Worm (Caenorhabditis elegans): Measurements from ENCODE around the gene F29G6.1.

F29G6.1 gene

DNA sequence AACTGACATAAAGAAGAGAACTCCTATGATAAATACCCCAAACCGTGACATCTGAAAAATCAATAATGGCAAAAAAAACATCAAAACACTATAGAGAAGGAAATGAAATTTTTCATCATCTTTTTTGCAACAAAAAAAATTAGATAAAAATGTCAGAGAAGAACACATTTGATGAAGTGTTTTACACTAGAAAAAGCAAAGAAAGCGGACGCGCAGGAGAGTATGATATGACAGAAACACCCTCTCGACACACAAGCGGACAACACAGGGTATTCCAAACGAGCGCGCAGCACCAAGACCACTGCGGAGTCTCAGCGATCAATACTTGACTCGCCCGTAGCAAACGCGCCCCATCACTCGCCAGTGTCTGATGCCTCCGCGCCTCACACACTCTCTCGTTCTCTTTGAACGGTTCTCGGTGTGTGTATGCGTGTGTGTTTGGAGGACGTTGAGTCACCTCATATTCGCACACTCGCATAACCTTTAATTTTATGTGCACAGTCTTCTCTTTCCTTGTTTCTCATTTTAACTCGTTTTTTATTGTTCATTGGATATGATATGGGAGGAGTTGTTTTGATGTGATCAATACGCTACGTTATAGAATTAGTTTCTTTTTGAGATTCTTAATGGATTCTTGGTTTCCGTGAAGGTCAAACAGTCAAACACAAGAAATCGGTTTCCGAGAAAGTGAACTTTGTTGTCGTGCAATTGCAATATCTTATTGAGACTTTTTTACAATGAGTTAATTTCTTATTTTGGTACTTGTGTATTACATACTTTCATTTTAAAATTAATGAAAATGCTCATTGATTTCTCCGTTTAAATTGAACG, 44.6 kb downstream of the F29G6.1 start, which contains the start of gene selt-1.1:
selt-1.1 (minus strand) TSS at position 51 of the 831 bp plus-strand sequence.
- TF ChIP-seq ceh-16 (tag; optimal IDR thresholded peaks at IDR 0.05) (no peak), tbx-2 (tag; optimal IDR thresholded peaks at IDR 0.05) (no peak), ceh-28 (tag; optimal IDR thresholded peaks at IDR 0.05) (peak; percentile 69), ztf-4 (tag; optimal IDR thresholded peaks at IDR 0.05) (no peak), nhr-25 (tag; optimal IDR thresholded peaks at IDR 0.05) (peak; percentile 85), hmg-11 (tag; optimal IDR thresholded peaks at IDR 0.05) (peak; percentile 78), pha-4 (tag; optimal IDR thresholded peaks at IDR 0.05) (peak; percentile 75), jun-1 (tag; optimal IDR thresholded peaks at IDR 0.05) (peak; percentile 72), skn-1 (tag; optimal IDR thresholded peaks at IDR 0.05) (no peak), fos-1 (tag; optimal IDR thresholded peaks at IDR 0.05) (peak; percentile 61), ztf-11 (tag; optimal IDR thresholded peaks at IDR 0.05) (no peak), nhr-76 (tag; optimal IDR thresholded peaks at IDR 0.05) (no peak), fkh-10 (GFP tag; optimal IDR thresholded peaks at IDR 0.05) (no peak), elt-2 (tag; optimal IDR thresholded peaks at IDR 0.05) (peak; percentile 78), ZK546.5 (tag; optimal IDR thresholded peaks at IDR 0.05) (no peak), nfya-1 (tag; optimal IDR thresholded peaks at IDR 0.05; ENCODE audit: insufficient read depth) (peak; percentile 66), elt-1 (tag; optimal IDR thresholded peaks at IDR 0.05) (no peak), ceh-9 (tag; optimal IDR thresholded peaks at IDR 0.05) (no peak), snpc-4 (tag; optimal IDR thresholded peaks at IDR 0.05) (no peak), aly-2 (tag; optimal IDR thresholded peaks at IDR 0.05) (no peak), nhr-12 (tag; optimal IDR thresholded peaks at IDR 0.05) (no peak), lin-15B (tag; optimal IDR thresholded peaks at IDR 0.05) (no peak), ceh-82 (tag; optimal IDR thresholded peaks at IDR 0.05) (no peak), R02D3.7 (tag; optimal IDR thresholded peaks at IDR 0.05) (no peak), fkh-2 (tag; optimal IDR thresholded peaks at IDR 0.05) (no peak), egl-5 (tag; optimal IDR thresholded peaks at IDR 0.05) (peak; percentile 55), unc-39 (tag; optimal IDR thresholded peaks at IDR 0.05) (no peak), nhr-237 (tag; optimal IDR thresholded peaks at IDR 0.05) (no peak), ama-1 (optimal IDR thresholded peaks at IDR 0.05) (no peak), nhr-28 (tag; optimal IDR thresholded peaks at IDR 0.05) (no peak), mdl-1 (tag; optimal IDR thresholded peaks at IDR 0.05) (peak; percentile 4), lin-39 (tag; optimal IDR thresholded peaks at IDR 0.05) (peak; percentile 49), daf-12 (tag; optimal IDR thresholded peaks at IDR 0.05) (no peak), nhr-23 (tag; optimal IDR thresholded peaks at IDR 0.05) (peak; percentile 33), nhr-11 (tag; optimal IDR thresholded peaks at IDR 0.05) (no peak), nhr-77 (tag; optimal IDR thresholded peaks at IDR 0.05) (no peak), lsy-12 (tag; optimal IDR thresholded peaks at IDR 0.05) (peak; percentile 38), eor-1 (tag; optimal IDR thresholded peaks at IDR 0.05) (no peak), egl-27 (tag; optimal IDR thresholded peaks at IDR 0.05) (no peak), sea-2 (GFP tag; optimal IDR thresholded peaks at IDR 0.05) (no peak), elt-3 (tag; optimal IDR thresholded peaks at IDR 0.05) (no peak), unc-62 (GFP tag; optimal IDR thresholded peaks at IDR 0.05) (no peak), zag-1 (tag; optimal IDR thresholded peaks at IDR 0.05) (no peak), mml-1 (tag; optimal IDR thresholded peaks at IDR 0.05) (no peak), nhr-67 (tag; optimal IDR thresholded peaks at IDR 0.05) (no peak), pqm-1 (tag; optimal IDR thresholded peaks at IDR 0.05) (peak; percentile 85), nhr-43 (tag; optimal IDR thresholded peaks at IDR 0.05; ENCODE audit: poor library complexity, severe bottlenecking) (no peak)
